Worm (Caenorhabditis elegans) whole organism, L4 larva: ENCODE results near the gene C54F6.15.

Experiments used
- D1046.2 ChIP-seq: fragments of 200-800 bp; sonication (Bioruptor generic); IDR thresholded peaks from 2 replicates; pipeline ENCODE4 v1.3.6; 2022; ENCODE audit warnings: missing genetic modification characterization, missing compliant biosample characterization
- F37D6.2 ChIP-seq: sonication (generic microtip); optimal IDR thresholded peaks from 2 replicates; lab custom pipeline; 2016; ENCODE audit warnings: mild to moderate bottlenecking, missing genetic modification characterization, missing compliant biosample characterization
- T20F7.1 ChIP-seq: fragments of 200-800 bp; sonication (Bioruptor generic); optimal IDR thresholded peaks from 2 replicates; lab custom pipeline; 2018; ENCODE audit warnings: mild to moderate bottlenecking, missing genetic modification characterization, missing compliant biosample characterization
- T26A8.4 ChIP-seq: fragments of 200-800 bp; sonication (Bioruptor generic); IDR thresholded peaks from 2 replicates; pipeline ENCODE4 v1.3.6; 2022; ENCODE audit warnings: missing genetic modification characterization, missing compliant biosample characterization
- ZK337.2 ChIP-seq: fragments of 200-800 bp; sonication (Bioruptor generic); IDR thresholded peaks from 2 replicates; pipeline ENCODE4 v1.3.6; 2022; ENCODE audit warnings: missing genetic modification reagents, missing genetic modification characterization, missing compliant biosample characterization
- aha-1 ChIP-seq: fragments of 150-350 bp; peaks from one replicate; lab custom pipeline; 2014; ENCODE audit warnings: missing biosample characterization, missing genetic modification characterization
- arid-1 ChIP-seq: fragments of 200-800 bp; sonication (Bioruptor generic); conservative IDR thresholded peaks from 2 replicates; pipeline ENCODE4 v1.3.6; 2022; ENCODE audit warnings: missing genetic modification reagents, missing genetic modification characterization, missing compliant biosample characterization
- ceh-32 ChIP-seq: sonication (generic microtip); optimal IDR thresholded peaks from 2 replicates; lab custom pipeline; 2016; ENCODE audit warnings: mild to moderate bottlenecking, missing genetic modification characterization, missing compliant biosample characterization; ENCODE audit not compliant: poor library complexity
- ceh-62 ChIP-seq: sonication (generic microtip); optimal IDR thresholded peaks from 2 replicates; lab custom pipeline; 2017; ENCODE audit warnings: missing biosample characterization, missing genetic modification characterization
- ceh-82 ChIP-seq: sonication (generic microtip); optimal IDR thresholded peaks from 2 replicates; lab custom pipeline; 2017; ENCODE audit warnings: missing biosample characterization, missing genetic modification characterization
- ctbp-1 ChIP-seq: fragments of 200-800 bp; sonication (Bioruptor generic); IDR thresholded peaks from 2 replicates; pipeline ENCODE4 v1.3.6; 2022; ENCODE audit warnings: missing genetic modification reagents, missing genetic modification characterization, missing compliant biosample characterization
- daf-12 ChIP-seq: fragments of 150-350 bp; optimal IDR thresholded peaks from 2 replicates; lab custom pipeline; 2014; ENCODE audit warnings: missing biosample characterization, missing genetic modification reagents, missing genetic modification characterization
- daf-8 ChIP-seq: fragments of 200-800 bp; sonication (Bioruptor generic); IDR thresholded peaks from 2 replicates; pipeline ENCODE4 v1.3.6; 2022; ENCODE audit warnings: missing genetic modification characterization, missing compliant biosample characterization
- dmd-9 ChIP-seq: fragments of 200-800 bp; sonication (Bioruptor generic); IDR thresholded peaks from 2 replicates; pipeline ENCODE4 v1.3.6; 2022; ENCODE audit warnings: missing genetic modification reagents, missing genetic modification characterization, missing compliant biosample characterization
- dpl-1 ChIP-seq: fragments of 150-350 bp; optimal IDR thresholded peaks from 2 replicates; lab custom pipeline; 2014; ENCODE audit warnings: missing biosample characterization, missing genetic modification reagents, missing genetic modification characterization
- dve-1 ChIP-seq: sonication (generic microtip); optimal IDR thresholded peaks from 2 replicates; lab custom pipeline; 2017; ENCODE audit warnings: antibody characterized with exemption, mild to moderate bottlenecking, missing genetic modification characterization, missing compliant biosample characterization; ENCODE audit not compliant: insufficient read depth
- egl-27 ChIP-seq: sonication (generic microtip); optimal IDR thresholded peaks from 3 replicates; lab custom pipeline; 2017; ENCODE audit warnings: missing biosample characterization, missing genetic modification reagents, missing genetic modification characterization
- fos-1 ChIP-seq: fragments of 150-350 bp; optimal IDR thresholded peaks from 2 replicates; lab custom pipeline; 2014; ENCODE audit warnings: missing biosample characterization, missing genetic modification characterization
- gei-8 ChIP-seq: fragments of 200-800 bp; sonication (Bioruptor generic); optimal IDR thresholded peaks from 2 replicates; lab custom pipeline; 2018; ENCODE audit warnings: mild to moderate bottlenecking, missing genetic modification characterization, missing compliant biosample characterization
- hif-1 ChIP-seq, 2 experiments: sonication (generic microtip); optimal IDR thresholded peaks; 2 replicates each; lab custom pipeline; 2016 to 2017; ENCODE audit warnings: missing compliant biosample characterization in 2 of 2, missing genetic modification characterization in 2 of 2, missing genetic modification reagents in 2 of 2, missing genotype in 2 of 2, mild to moderate bottlenecking in 1 of 2
- lin-1 ChIP-seq: fragments of 200-800 bp; sonication (Bioruptor generic); IDR thresholded peaks from 2 replicates; pipeline ENCODE4 v1.3.6; 2022; ENCODE audit warnings: missing genetic modification reagents, missing genetic modification characterization, missing compliant biosample characterization
- lin-29 ChIP-seq: fragments of 200-800 bp; sonication (Bioruptor generic); IDR thresholded peaks from 2 replicates; pipeline ENCODE4 v1.3.6; 2022; ENCODE audit warnings: missing genetic modification reagents, missing genetic modification characterization, missing compliant biosample characterization
- mdl-1 ChIP-seq, 2 experiments: fragments of 150-350 bp in 1 of 2; sonication (generic microtip) in 1 of 2; optimal IDR thresholded peaks; 2 replicates each; lab custom pipeline; 2014 to 2017; ENCODE audit warnings: missing biosample characterization in 2 of 2, missing genetic modification characterization in 2 of 2
- mxl-3 ChIP-seq: fragments of 200-800 bp; sonication (Bioruptor generic); optimal IDR thresholded peaks from 2 replicates; lab custom pipeline; 2018; ENCODE audit warnings: mild to moderate bottlenecking, missing genetic modification characterization, missing compliant biosample characterization
- nhr-10 ChIP-seq: fragments of 150-350 bp; optimal IDR thresholded peaks from 2 replicates; lab custom pipeline; 2014; ENCODE audit warnings: missing biosample characterization, missing genetic modification characterization
- nhr-102 ChIP-seq: sonication (generic microtip); optimal IDR thresholded peaks from 2 replicates; lab custom pipeline; 2016; ENCODE audit warnings: mild to moderate bottlenecking, missing genetic modification characterization, moderate library complexity, missing compliant biosample characterization
- nhr-11 ChIP-seq: fragments of 150-350 bp; optimal IDR thresholded peaks from 2 replicates; lab custom pipeline; 2014; ENCODE audit warnings: missing biosample characterization, missing genetic modification characterization
- nhr-111 ChIP-seq: fragments of 200-800 bp; sonication (Bioruptor generic); optimal IDR thresholded peaks from 2 replicates; lab custom pipeline; 2018; ENCODE audit warnings: mild to moderate bottlenecking, missing genetic modification characterization, missing compliant biosample characterization
- nhr-25 ChIP-seq: sonication (generic microtip); optimal IDR thresholded peaks from 2 replicates; lab custom pipeline; 2017; ENCODE audit warnings: missing genetic modification characterization, mild to moderate bottlenecking, missing compliant biosample characterization, antibody characterized with exemption, moderate library complexity, borderline replicate concordance; ENCODE audit not compliant: insufficient read depth
- nhr-41 ChIP-seq: fragments of 200-800 bp; sonication (Bioruptor generic); IDR thresholded peaks from 2 replicates; pipeline ENCODE4 v1.3.6; 2022; ENCODE audit warnings: missing genetic modification reagents, missing genetic modification characterization, missing compliant biosample characterization
- nhr-48 ChIP-seq: sonication (generic microtip); optimal IDR thresholded peaks from 2 replicates; lab custom pipeline; 2016; ENCODE audit warnings: mild to moderate bottlenecking, missing genetic modification characterization, missing compliant biosample characterization
- nhr-77 ChIP-seq: fragments of 150-350 bp; optimal IDR thresholded peaks from 2 replicates; lab custom pipeline; 2014; ENCODE audit warnings: missing biosample characterization, missing genetic modification characterization
- php-3 ChIP-seq: fragments of 200-800 bp; sonication (Bioruptor generic); IDR thresholded peaks from 2 replicates; pipeline ENCODE4 v1.3.6; 2022; ENCODE audit warnings: missing genetic modification reagents, missing genetic modification characterization, missing compliant biosample characterization
- pqm-1 ChIP-seq: sonication (generic microtip); optimal IDR thresholded peaks from 2 replicates; lab custom pipeline; 2017; ENCODE audit warnings: missing biosample characterization, missing genetic modification characterization
- sdz-12 ChIP-seq: fragments of 200-800 bp; sonication (Bioruptor generic); optimal IDR thresholded peaks from 2 replicates; lab custom pipeline; 2018; ENCODE audit warnings: mild to moderate bottlenecking, missing genetic modification characterization, missing compliant biosample characterization
- snpc-4 ChIP-seq: fragments of 150-350 bp; optimal IDR thresholded peaks from 2 replicates; lab custom pipeline; 2014; ENCODE audit warnings: missing biosample characterization, missing genetic modification characterization
- zfp-3 ChIP-seq: fragments of 200-800 bp; sonication (Bioruptor generic); conservative IDR thresholded peaks from 2 replicates; pipeline ENCODE4 v1.3.6; 2022; ENCODE audit warnings: missing genetic modification reagents, missing genetic modification characterization, missing compliant biosample characterization
- zip-11 ChIP-seq: fragments of 200-800 bp; sonication (Bioruptor generic); IDR thresholded peaks from 2 replicates; pipeline ENCODE4 v1.3.6; 2022; ENCODE audit warnings: missing genetic modification characterization, missing compliant biosample characterization
- ztf-11 ChIP-seq: fragments of 150-350 bp; optimal IDR thresholded peaks from 2 replicates; lab custom pipeline; 2014; ENCODE audit warnings: missing biosample characterization, missing genetic modification characterization

C54F6.15 gene

ce11 chrV:7538018-7538417 is 15.8 kb upstream of the C54F6.15 start, which contains the start of gene C54F6.12:
TSS of gene C54F6.12 (minus strand) at chrV:7538118.
- TF ChIP-seq ceh-62 (tag; lab: Kevin White, UChicago) (no peak), T26A8.4 (no peak), nhr-25 (tag; lab: Kevin White, UChicago) (no peak), egl-27 (no peak), gei-8 (GFP tag; lab: Kevin White, UChicago) (no peak), zfp-3 (GFP tag; lab: Robert Waterston, UW) (no peak), ctbp-1 (GFP tag; lab: Robert Waterston, UW) (no peak), D1046.2 (GFP tag; lab: Robert Waterston, UW) (no peak), zip-11 (GFP tag; lab: Robert Waterston, UW) (no peak), nhr-77 (no peak), nhr-111 (GFP tag; lab: Kevin White, UChicago) (no peak), mxl-3 (GFP tag; lab: Kevin White, UChicago) (no peak), ceh-32 (no peak), pqm-1 (tag; lab: Kevin White, UChicago) (no peak), lin-1 (GFP tag; lab: Robert Waterston, UW) (no peak), dmd-9 (GFP tag; lab: Robert Waterston, UW) (no peak)

- no peak for TF ChIP-seq aha-1 (tag; lab: Kevin White, UChicago)
- TF ChIP-seq mdl-1 (tag; optimal IDR thresholded peaks at IDR 0.05; lab: Kevin White, UChicago), result no peak
- TF ChIP-seq sdz-12 (GFP tag; lab: Kevin White, UChicago), result no peak
Measured at ce11 chrV:7532947-7533346, 10.8 kb upstream of the C54F6.15 start, which contains the start of gene C54F6.3. TSS of gene C54F6.3 (plus strand) at chrV:7533247.

- no peak for TF ChIP-seq T20F7.1 (GFP tag; lab: Kevin White, UChicago)
- TF ChIP-seq F37D6.2 (tag; lab: Kevin White, UChicago), result no peak
- TF ChIP-seq dpl-1 (GFP tag; lab: Kevin White, UChicago), result no peak
- no peak for TF ChIP-seq nhr-41 (GFP tag; lab: Robert Waterston, UW)
- TF ChIP-seq daf-8, result no peak
- TF ChIP-seq php-3 (GFP tag; lab: Robert Waterston, UW), result no peak
- TF ChIP-seq ceh-82 (tag; lab: Kevin White, UChicago), result no peak
- no peak for TF ChIP-seq fos-1 (tag; lab: Kevin White, UChicago)
- TF ChIP-seq nhr-11, result no peak
- no peak for TF ChIP-seq zfp-3 (GFP tag; lab: Robert Waterston, UW)
- no peak for TF ChIP-seq T26A8.4
- TF ChIP-seq lin-29 (GFP tag; lab: Robert Waterston, UW), result no peak
- TF ChIP-seq ZK337.2 (GFP tag; lab: Robert Waterston, UW), result no peak
- no peak for TF ChIP-seq dve-1 (tag; lab: Kevin White, UChicago)
- no peak for TF ChIP-seq D1046.2 (GFP tag; lab: Robert Waterston, UW)
- no peak for TF ChIP-seq nhr-48 (tag; lab: Kevin White, UChicago)
- TF ChIP-seq hif-1 (tag; optimal IDR thresholded peaks at IDR 0.05; lab: Kevin White, UChicago), result no peak
- TF ChIP-seq nhr-25 (tag; lab: Kevin White, UChicago), result no peak
- no peak for TF ChIP-seq dmd-9 (GFP tag; lab: Robert Waterston, UW)
- TF ChIP-seq nhr-10 (tag; lab: Kevin White, UChicago), result no peak
Measured at ce11 chrV:7529840-7530239, 7.7 kb upstream of the C54F6.15 start, which contains the start of gene swt-2. TSS of gene swt-2 (plus strand) at chrV:7530140.

ce11 chrV:7528816-7529215 is 6.6 kb upstream of the C54F6.15 start, which contains the start of gene C54F6.5:
TSS of gene C54F6.5 (plus strand) at chrV:7529116.
- TF ChIP-seq nhr-102 (tag; lab: Kevin White, UChicago) (no peak), snpc-4 (no peak), ztf-11 (tag; lab: Kevin White, UChicago) (no peak), arid-1 (GFP tag; lab: Robert Waterston, UW) (no peak), daf-12 (tag; lab: Kevin White, UChicago) (no peak), ceh-62 (tag; lab: Kevin White, UChicago) (no peak)
